ENCODE assay signal across 2 worm cellular contexts in the genomic region with DNA sequence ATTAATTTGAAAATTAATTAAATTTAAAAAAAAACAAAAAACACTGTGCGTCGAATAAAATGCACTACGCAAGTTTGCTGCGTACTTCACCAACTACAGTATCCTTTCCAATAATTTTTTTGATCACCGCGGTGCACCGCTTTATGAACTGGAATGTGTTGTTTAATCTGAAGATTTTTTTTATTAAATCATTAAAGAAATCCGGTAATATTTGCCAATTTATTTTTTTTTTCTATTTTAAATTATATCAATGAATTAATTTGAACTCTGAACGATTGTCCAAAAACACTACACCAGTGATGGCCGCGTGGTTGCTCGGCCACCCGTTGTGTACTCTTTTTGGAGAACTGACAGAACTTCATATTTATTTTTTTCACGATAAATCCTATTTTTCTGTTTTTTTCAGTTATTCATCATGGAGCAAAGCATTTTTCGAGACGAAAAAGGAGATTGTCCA.
TF ChIP-seq lines count a peak whose summit lies in the region.

A gene (plus strand): TSS at position 407 of the 457 bp plus-strand sequence.

TF ChIP-seq in whole organism, L4 larva, 104 proteins besides CTCF, POLR2A, EP300 and RAD21:
- TF ChIP-seq dmd-9 (GFP tag; IDR thresholded peaks at IDR 0.05; lab: Robert Waterston, UW) (0 out of 2 replicates have a peak, but pooled peaks have one; percentile 21), Y48G9A.11 (GFP tag; IDR thresholded peaks at IDR 0.05; lab: Robert Waterston, UW) (peak; percentile 58), unc-130 (GFP tag; optimal IDR thresholded peaks at IDR 0.05; lab: Kevin White, UChicago) (peak; percentile 93), zfp-2 (tag; optimal IDR thresholded peaks at IDR 0.05; lab: Kevin White, UChicago) (no peak), dmd-6 (GFP tag; IDR thresholded peaks at IDR 0.05; lab: Robert Waterston, UW) (peak; percentile 34; the same call in 1 of the 2 replicates), mes-2 (tag; optimal IDR thresholded peaks at IDR 0.05; lab: Kevin White, UChicago; ENCODE audit: poor library complexity, severe bottlenecking) (peak; percentile 80), lin-38 (GFP tag; IDR thresholded peaks at IDR 0.05; lab: Robert Waterston, UW) (0 out of 2 replicates have a peak, but pooled peaks have one; percentile 27), F49E8.2 (tag; optimal IDR thresholded peaks at IDR 0.05; lab: Kevin White, UChicago; ENCODE audit: borderline replicate concordance) (peak; percentile 42), lin-13 (GFP tag; optimal IDR thresholded peaks at IDR 0.05; lab: Kevin White, UChicago) (no peak), ceh-62 (tag; optimal IDR thresholded peaks at IDR 0.05; lab: Kevin White, UChicago) (no peak)

TF ChIP-seq in whole organism, young adult, 124 proteins besides CTCF, POLR2A, EP300 and RAD21:
- TF ChIP-seq madf-3 (GFP tag; IDR thresholded peaks at IDR 0.05; lab: Robert Waterston, UW) (0 out of 2 replicates have a peak, but pooled peaks have one; percentile 30), ztf-18 (tag; optimal IDR thresholded peaks at IDR 0.05; lab: Kevin White, UChicago) (peak; percentile 29), attf-6 (GFP tag; IDR thresholded peaks at IDR 0.05; lab: Robert Waterston, UW) (no peak), F49E8.2 (tag; optimal IDR thresholded peaks at IDR 0.05; lab: Kevin White, UChicago; ENCODE audit: insufficient read depth) (peak; percentile 40), bed-2 (GFP tag; IDR thresholded peaks at IDR 0.05; lab: Robert Waterston, UW) (peak; percentile 67), ztf-25 (GFP tag; IDR thresholded peaks at IDR 0.05; lab: Robert Waterston, UW) (peak; percentile 66; the same call in 1 of the 2 replicates), unc-130 (GFP tag; optimal IDR thresholded peaks at IDR 0.05; lab: Kevin White, UChicago) (peak; percentile 64), ZK185.1 (tag; optimal IDR thresholded peaks at IDR 0.05; lab: Kevin White, UChicago; ENCODE audit: poor library complexity, severe bottlenecking) (no peak), hrde-1 (tag; optimal IDR thresholded peaks at IDR 0.05; lab: Kevin White, UChicago; ENCODE audit: borderline replicate concordance) (peak; percentile 56), him-1 (tag; optimal IDR thresholded peaks at IDR 0.05; lab: Kevin White, UChicago) (peak; percentile 72), pha-4 (tag; optimal IDR thresholded peaks at IDR 0.05; lab: Kevin White, UChicago) (no peak), athp-1 (tag; optimal IDR thresholded peaks at IDR 0.05; lab: Kevin White, UChicago) (peak; percentile 97), rec-8 (tag; optimal IDR thresholded peaks at IDR 0.05; lab: Kevin White, UChicago) (peak in 1 of 2 experiments; percentile 41), madf-6 (GFP tag; IDR thresholded peaks at IDR 0.05; lab: Robert Waterston, UW) (peak; percentile 80), nhr-27 (tag; optimal IDR thresholded peaks at IDR 0.05; lab: Kevin White, UChicago) (no peak), xnd-1 (tag; optimal IDR thresholded peaks at IDR 0.05; lab: Kevin White, UChicago) (peak; percentile 64), B0019.2 (GFP tag; conservative IDR thresholded peaks at IDR 0.05; lab: Robert Waterston, UW) (peak; percentile 35; the same call in 1 of the 2 replicates), B0035.1 (tag; optimal IDR thresholded peaks at IDR 0.05; lab: Kevin White, UChicago) (no peak), ceh-91 (GFP tag; IDR thresholded peaks at IDR 0.05; lab: Robert Waterston, UW) (0 out of 2 replicates have a peak, but pooled peaks have one; percentile 56), mcd-1 (GFP tag; IDR thresholded peaks at IDR 0.05; lab: Robert Waterston, UW) (0 out of 2 replicates have a peak, but pooled peaks have one; percentile 27), D2030.7 (GFP tag; IDR thresholded peaks at IDR 0.05; lab: Robert Waterston, UW) (peak; percentile 54), Y67H2A.10 (GFP tag; conservative IDR thresholded peaks at IDR 0.05; lab: Robert Waterston, UW) (no peak), F33H1.4 (GFP tag; IDR thresholded peaks at IDR 0.05; lab: Robert Waterston, UW) (peak; percentile 64; the same call in 1 of the 2 replicates), lsl-1 (GFP tag; optimal IDR thresholded peaks at IDR 0.05; lab: Kevin White, UChicago) (peak; percentile 92), cebp-1 (GFP tag; IDR thresholded peaks at IDR 0.05; lab: Robert Waterston, UW) (peak; percentile 23; the same call in 1 of the 2 replicates), cebp-1 (tag; optimal IDR thresholded peaks at IDR 0.05; lab: Kevin White, UChicago) (no peak), efl-1 (GFP tag; optimal IDR thresholded peaks at IDR 0.05; lab: Kevin White, UChicago) (peak; percentile 60), snpc-1.3 (tag; optimal IDR thresholded peaks at IDR 0.05; lab: Kevin White, UChicago; ENCODE audit: insufficient read depth) (peak; percentile 1), egl-44 (GFP tag; IDR thresholded peaks at IDR 0.05; lab: Robert Waterston, UW) (no peak), lin-54 (GFP tag; optimal IDR thresholded peaks at IDR 0.05; lab: Kevin White, UChicago) (peak; percentile 56), rcor-1 (GFP tag; IDR thresholded peaks at IDR 0.05; lab: Robert Waterston, UW) (0 out of 2 replicates have a peak, but pooled peaks have one; percentile 24), Y79H2A.3 (GFP tag; conservative IDR thresholded peaks at IDR 0.05; lab: Robert Waterston, UW) (no peak), cebp-2 (GFP tag; IDR thresholded peaks at IDR 0.05; lab: Robert Waterston, UW) (0 out of 2 replicates have a peak, but pooled peaks have one; percentile 17), dpl-1 (GFP tag; optimal IDR thresholded peaks at IDR 0.05; lab: Kevin White, UChicago) (no peak), ztf-28 (GFP tag; IDR thresholded peaks at IDR 0.05; lab: Robert Waterston, UW) (0 out of 2 replicates have a peak, but pooled peaks have one; percentile 65), dox-1 (GFP tag; IDR thresholded peaks at IDR 0.05; lab: Robert Waterston, UW) (peak; percentile 61), madf-8 (GFP tag; conservative IDR thresholded peaks at IDR 0.05; lab: Robert Waterston, UW) (peak; percentile 62), ccch-3 (GFP tag; optimal IDR thresholded peaks at IDR 0.05; lab: Kevin White, UChicago) (no peak), rpc-1 (optimal IDR thresholded peaks at IDR 0.05; lab: Kevin White, UChicago) (no peak), rpc-1 (tag; optimal IDR thresholded peaks at IDR 0.05; lab: Kevin White, UChicago) (no peak)
